Worm (Caenorhabditis elegans): ENCODE data around the gene nhr-10.

Gene nhr-10

DNA sequence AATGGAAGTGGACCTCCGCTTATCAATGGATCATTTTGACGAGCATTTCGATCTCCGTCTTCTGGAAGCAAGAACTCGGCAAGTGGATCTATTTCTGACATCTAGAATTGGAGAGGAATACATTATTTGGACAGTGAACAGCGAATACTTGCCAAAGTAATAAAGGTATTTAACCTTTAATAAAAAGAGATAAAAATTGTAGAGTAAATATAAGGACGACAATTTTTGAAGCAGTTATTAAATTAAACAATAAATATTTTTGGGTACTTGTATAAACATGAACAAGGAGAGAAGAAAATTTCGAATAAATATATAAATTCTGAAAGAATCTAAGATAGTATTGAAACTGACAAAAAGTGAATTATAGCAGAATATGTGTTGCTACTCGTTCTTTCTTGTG, 42.8 kb downstream of the nhr-10 start, which contains the start of gene lin-37:
Gene lin-37, minus strand, starts transcription at position 101 of the 400 bp plus-strand sequence.
- TF ChIP-seq unc-130 (GFP tag; optimal IDR thresholded peaks at IDR 0.05) (no peak), die-1 (tag; optimal IDR thresholded peaks at IDR 0.05) (no peak), F39B2.1 (GFP tag; IDR thresholded peaks at IDR 0.05) (no peak), fkh-3 (tag; optimal IDR thresholded peaks at IDR 0.05) (no peak), ZK185.1 (tag; optimal IDR thresholded peaks at IDR 0.05; ENCODE audit: poor library complexity, severe bottlenecking) (no peak), C17E4.6 (GFP tag; IDR thresholded peaks at IDR 0.05) (no peak), F57A8.1 (GFP tag; optimal IDR thresholded peaks at IDR 0.05) (no peak), him-1 (tag; optimal IDR thresholded peaks at IDR 0.05) (no peak), lir-1 (GFP tag; conservative IDR thresholded peaks at IDR 0.05) (no peak), chd-7 (tag; optimal IDR thresholded peaks at IDR 0.05) (no peak), F10E7.11 (tag; optimal IDR thresholded peaks at IDR 0.05) (no peak)

ce11 chrIII:7069981-7070380, 45.3 kb downstream of the nhr-10 start, which contains the start of gene tmem-17:
Gene tmem-17 (plus strand): TSS chrIII:7070281.
- TF ChIP-seq lsy-27 (tag; optimal IDR thresholded peaks at IDR 0.05; ENCODE audit: borderline replicate concordance, insufficient read depth): no peak
- TF ChIP-seq athp-1 (tag; optimal IDR thresholded peaks at IDR 0.05): no peak
- no peak for TF ChIP-seq ZK185.1 (tag; optimal IDR thresholded peaks at IDR 0.05; ENCODE audit: poor library complexity, severe bottlenecking)
- no peak for TF ChIP-seq nfya-2 (GFP tag; IDR thresholded peaks at IDR 0.05)
- TF ChIP-seq attf-3 (GFP tag; conservative IDR thresholded peaks at IDR 0.05): no peak
- no peak for TF ChIP-seq F33H1.4 (GFP tag; IDR thresholded peaks at IDR 0.05)
- TF ChIP-seq F57A8.1 (GFP tag; optimal IDR thresholded peaks at IDR 0.05): no peak
- no peak for TF ChIP-seq madf-8 (GFP tag; conservative IDR thresholded peaks at IDR 0.05)
- TF ChIP-seq aptf-3 (GFP tag; IDR thresholded peaks at IDR 0.05): no peak
- no peak for TF ChIP-seq egl-44 (GFP tag; IDR thresholded peaks at IDR 0.05)
- no peak for TF ChIP-seq ceh-58 (GFP tag; IDR thresholded peaks at IDR 0.05)
- TF ChIP-seq dox-1 (GFP tag; IDR thresholded peaks at IDR 0.05): no peak
- no peak for TF ChIP-seq attf-6 (GFP tag; IDR thresholded peaks at IDR 0.05)
- TF ChIP-seq ceh-100 (GFP tag; IDR thresholded peaks at IDR 0.05): no peak
- no peak for TF ChIP-seq chd-7 (tag; optimal IDR thresholded peaks at IDR 0.05)
- no peak for TF ChIP-seq atf-7 (tag; optimal IDR thresholded peaks at IDR 0.05)
- no peak for TF ChIP-seq ztf-28 (GFP tag; IDR thresholded peaks at IDR 0.05)
- no peak for TF ChIP-seq hmg-20 (GFP tag; IDR thresholded peaks at IDR 0.05)
- no peak for TF ChIP-seq Y53F4B.3 (GFP tag; IDR thresholded peaks at IDR 0.05)
- no peak for TF ChIP-seq lin-40 (tag; optimal IDR thresholded peaks at IDR 0.05)

ce11 chrIII:7068520-7069113, 46.6 kb downstream of the nhr-10 start, which contains the start of the genes ubc-18 and R01H2.8:
Gene ubc-18 (minus strand): TSS chrIII:7068570.
Gene R01H2.8 (plus strand): TSS chrIII:7069063.
- TF ChIP-seq attf-5 (GFP tag; optimal IDR thresholded peaks at IDR 0.05): peak; percentile 11
- peak; percentile 30; the same call in 1 of the 2 replicates for TF ChIP-seq F33H1.4 (GFP tag; IDR thresholded peaks at IDR 0.05)
- TF ChIP-seq madf-6 (GFP tag; IDR thresholded peaks at IDR 0.05): peak; percentile 56
- TF ChIP-seq lin-35 (GFP tag; optimal IDR thresholded peaks at IDR 0.05): peak in 1 of 3 experiments; percentile 63
- TF ChIP-seq C06A6.2 (GFP tag; conservative IDR thresholded peaks at IDR 0.05): no peak
- no peak for TF ChIP-seq egrh-3 (GFP tag; IDR thresholded peaks at IDR 0.05)
- TF ChIP-seq nfya-2 (GFP tag; IDR thresholded peaks at IDR 0.05): no peak
- no peak for TF ChIP-seq ama-1 (optimal IDR thresholded peaks at IDR 0.05)
- TF ChIP-seq ama-1 (GFP tag; optimal IDR thresholded peaks at IDR 0.05): no peak
- TF ChIP-seq akir-1 (GFP tag; optimal IDR thresholded peaks at IDR 0.05): no peak
- TF ChIP-seq Y67H2A.10 (GFP tag; conservative IDR thresholded peaks at IDR 0.05): no peak
- peak; percentile 78 for TF ChIP-seq efl-1 (GFP tag; optimal IDR thresholded peaks at IDR 0.05)
- no peak for TF ChIP-seq ceh-58 (GFP tag; IDR thresholded peaks at IDR 0.05)
- TF ChIP-seq F55B11.4 (tag; optimal IDR thresholded peaks at IDR 0.05; ENCODE audit: borderline replicate concordance, insufficient read depth): no peak
- no peak for TF ChIP-seq hrde-1 (tag; optimal IDR thresholded peaks at IDR 0.05; ENCODE audit: borderline replicate concordance)
- TF ChIP-seq hlh-12 (tag; optimal IDR thresholded peaks at IDR 0.05): no peak
- TF ChIP-seq ceh-91 (GFP tag; IDR thresholded peaks at IDR 0.05): peak; percentile 48; the same call in 1 of the 2 replicates
- no peak for TF ChIP-seq egl-44 (GFP tag; IDR thresholded peaks at IDR 0.05)
- TF ChIP-seq dpl-1 (GFP tag; optimal IDR thresholded peaks at IDR 0.05): peak; percentile 71
- TF ChIP-seq T07F8.4 (tag; optimal IDR thresholded peaks at IDR 0.05): no peak
- no peak for TF ChIP-seq cebp-2 (GFP tag; IDR thresholded peaks at IDR 0.05)
- TF ChIP-seq attf-3 (GFP tag; conservative IDR thresholded peaks at IDR 0.05): no peak
- no peak for TF ChIP-seq ZK185.1 (tag; optimal IDR thresholded peaks at IDR 0.05; ENCODE audit: poor library complexity, severe bottlenecking)

Measured in whole organism, young adult.